Worm (Caenorhabditis elegans) whole organism, young adult: Measurements from ENCODE around the gene T01E8.1.

ENCODE experiments used
- B0336.3 ChIP-seq: fragments of 200-800 bp; sonication (Bioruptor generic); IDR thresholded peaks from 2 replicates; pipeline ENCODE4 v1.3.6; 2022; ENCODE audit warnings: missing genetic modification characterization, missing compliant biosample characterization
- C17E4.6 ChIP-seq: fragments of 200-800 bp; sonication (Bioruptor generic); IDR thresholded peaks from 2 replicates; pipeline ENCODE4 v1.3.6; 2022; ENCODE audit warnings: missing genetic modification reagents, missing genetic modification characterization, missing compliant biosample characterization
- F10E7.11 ChIP-seq: sonication (generic microtip); optimal IDR thresholded peaks from 2 replicates; lab custom pipeline; 2017; ENCODE audit warnings: mild to moderate bottlenecking, missing genetic modification characterization, moderate library complexity, missing compliant biosample characterization
- F22D6.2 ChIP-seq: sonication (generic microtip); optimal IDR thresholded peaks from 2 replicates; lab custom pipeline; 2016; ENCODE audit warnings: mild to moderate bottlenecking, missing genetic modification characterization, missing compliant biosample characterization
- F37B4.10 ChIP-seq: fragments of 200-800 bp; sonication (Bioruptor generic); IDR thresholded peaks from 2 replicates; pipeline ENCODE4 v1.3.6; 2022; ENCODE audit warnings: missing genetic modification characterization, missing compliant biosample characterization
- F39B2.1 ChIP-seq: fragments of 200-800 bp; sonication (Bioruptor generic); IDR thresholded peaks from 2 replicates; pipeline ENCODE4 v1.3.6; 2022; ENCODE audit warnings: missing genetic modification reagents, missing genetic modification characterization, missing compliant biosample characterization
- F57A8.1 ChIP-seq: fragments of 200-800 bp; sonication (Bioruptor generic); optimal IDR thresholded peaks from 2 replicates; lab custom pipeline; 2018; ENCODE audit warnings: mild to moderate bottlenecking, missing genetic modification characterization, moderate library complexity, missing compliant biosample characterization
- Y53G8AR.9 ChIP-seq: fragments of 200-800 bp; sonication (Bioruptor generic); conservative IDR thresholded peaks from 2 replicates; pipeline ENCODE4 v1.3.6; 2022; ENCODE audit warnings: missing genetic modification reagents, missing genetic modification characterization, missing compliant biosample characterization
- Y67H2A.10 ChIP-seq: fragments of 200-800 bp; sonication (Bioruptor generic); conservative IDR thresholded peaks from 2 replicates; pipeline ENCODE4 v1.3.6; 2022; ENCODE audit warnings: missing genetic modification reagents, missing genetic modification characterization, missing compliant biosample characterization
- Y79H2A.3 ChIP-seq: fragments of 200-800 bp; sonication (Bioruptor generic); conservative IDR thresholded peaks from 2 replicates; pipeline ENCODE4 v1.3.6; 2022; ENCODE audit warnings: missing genetic modification reagents, missing genetic modification characterization, missing compliant biosample characterization
- Y95B8A.8 ChIP-seq: fragments of 200-800 bp; sonication (Bioruptor generic); IDR thresholded peaks from 2 replicates; pipeline ENCODE4 v1.3.6; 2022; ENCODE audit warnings: missing genetic modification reagents, missing genetic modification characterization, missing compliant biosample characterization
- aptf-2 ChIP-seq: fragments of 200-800 bp; sonication (Bioruptor generic); conservative IDR thresholded peaks from 2 replicates; pipeline ENCODE4 v1.3.6; 2022; ENCODE audit warnings: missing genetic modification reagents, missing genetic modification characterization, missing compliant biosample characterization
- athp-1 ChIP-seq: sonication (generic microtip); optimal IDR thresholded peaks from 2 replicates; lab custom pipeline; 2017; ENCODE audit warnings: mild to moderate bottlenecking, missing genetic modification characterization, missing compliant biosample characterization
- attf-5 ChIP-seq: fragments of 200-800 bp; sonication (Bioruptor generic); optimal IDR thresholded peaks from 2 replicates; lab custom pipeline; 2018; ENCODE audit warnings: mild to moderate bottlenecking, missing genetic modification characterization, missing compliant biosample characterization
- bed-2 ChIP-seq: fragments of 200-800 bp; sonication (Bioruptor generic); IDR thresholded peaks from 2 replicates; pipeline ENCODE4 v1.3.6; 2022; ENCODE audit warnings: missing genetic modification reagents, missing genetic modification characterization, missing compliant biosample characterization
- ccch-3 ChIP-seq: fragments of 200-800 bp; sonication (Bioruptor generic); optimal IDR thresholded peaks from 2 replicates; lab custom pipeline; 2018; ENCODE audit warnings: mild to moderate bottlenecking, missing genetic modification characterization, missing compliant biosample characterization
- cebp-1 ChIP-seq, 2 experiments: fragments of 200-800 bp in 1 of 2; sonication (Bioruptor generic) in 1 of 2; sonication (generic microtip) in 1 of 2; IDR thresholded peaks in 1 of 2; optimal IDR thresholded peaks in 1 of 2; 2 replicates each; pipeline versions ENCODE4 v1.3.6 to Lab custom; 2017 to 2022; ENCODE audit warnings: missing compliant biosample characterization in 2 of 2, missing genetic modification characterization in 2 of 2, mild to moderate bottlenecking in 1 of 2, missing genetic modification reagents in 1 of 2, moderate library complexity in 1 of 2
- ceh-27 ChIP-seq: fragments of 200-800 bp; sonication (Bioruptor generic); optimal IDR thresholded peaks from 2 replicates; lab custom pipeline; 2018; ENCODE audit warnings: mild to moderate bottlenecking, missing genetic modification characterization, moderate library complexity, missing compliant biosample characterization
- ceh-91 ChIP-seq: fragments of 200-800 bp; sonication (Bioruptor generic); IDR thresholded peaks from 2 replicates; pipeline ENCODE4 v1.3.6; 2022; ENCODE audit warnings: missing genetic modification reagents, missing genetic modification characterization, missing compliant biosample characterization
- chd-7 ChIP-seq: sonication (generic microtip); optimal IDR thresholded peaks from 2 replicates; lab custom pipeline; 2016; ENCODE audit warnings: mild to moderate bottlenecking, missing genetic modification characterization, moderate library complexity, missing compliant biosample characterization
- egl-18 ChIP-seq: fragments of 200-800 bp; sonication (Bioruptor generic); IDR thresholded peaks from 2 replicates; pipeline ENCODE4 v1.3.6; 2022; ENCODE audit warnings: missing genetic modification reagents, missing genetic modification characterization, missing compliant biosample characterization
- egl-44 ChIP-seq: fragments of 200-800 bp; sonication (Bioruptor generic); IDR thresholded peaks from 2 replicates; pipeline ENCODE4 v1.3.6; 2022; ENCODE audit warnings: missing genetic modification reagents, missing genetic modification characterization, missing compliant biosample characterization
- ekl-4 ChIP-seq: fragments of 200-800 bp; sonication (Bioruptor generic); IDR thresholded peaks from 2 replicates; pipeline ENCODE4 v1.3.6; 2022; ENCODE audit warnings: missing genetic modification reagents, missing genetic modification characterization, missing compliant biosample characterization
- hlh-12 ChIP-seq: sonication (generic microtip); optimal IDR thresholded peaks from 2 replicates; lab custom pipeline; 2016; ENCODE audit warnings: missing genetic modification characterization, missing compliant biosample characterization
- hlh-26 ChIP-seq: fragments of 200-800 bp; sonication (Bioruptor generic); conservative IDR thresholded peaks from 2 replicates; pipeline ENCODE4 v1.3.6; 2022; ENCODE audit warnings: missing genetic modification reagents, missing genetic modification characterization, missing compliant biosample characterization
- let-607 ChIP-seq, 2 experiments: fragments of 200-800 bp in 1 of 2; sonication (Bioruptor generic) in 1 of 2; sonication (generic microtip) in 1 of 2; optimal IDR thresholded peaks; 2 replicates each; lab custom pipeline; 2016 to 2018; ENCODE audit warnings: mild to moderate bottlenecking in 2 of 2, missing compliant biosample characterization in 2 of 2, missing genetic modification characterization in 2 of 2, moderate library complexity in 2 of 2, missing genotype in 1 of 2
- lin-26 ChIP-seq: fragments of 200-800 bp; sonication (Bioruptor generic); IDR thresholded peaks from 2 replicates; pipeline ENCODE4 v1.3.6; 2022; ENCODE audit warnings: missing genetic modification reagents, missing genetic modification characterization, missing compliant biosample characterization
- lin-54 ChIP-seq: fragments of 200-800 bp; sonication (Bioruptor generic); optimal IDR thresholded peaks from 2 replicates; lab custom pipeline; 2018; ENCODE audit warnings: mild to moderate bottlenecking, missing genetic modification characterization, missing compliant biosample characterization
- lir-1 ChIP-seq: fragments of 200-800 bp; sonication (Bioruptor generic); conservative IDR thresholded peaks from 2 replicates; pipeline ENCODE4 v1.3.6; 2022; ENCODE audit warnings: missing genetic modification reagents, missing genetic modification characterization, missing compliant biosample characterization
- madf-6 ChIP-seq: fragments of 200-800 bp; sonication (Bioruptor generic); IDR thresholded peaks from 2 replicates; pipeline ENCODE4 v1.3.6; 2022; ENCODE audit warnings: missing genetic modification reagents, missing genetic modification characterization, missing compliant biosample characterization
- madf-8 ChIP-seq: fragments of 200-800 bp; sonication (Bioruptor generic); conservative IDR thresholded peaks from 2 replicates; pipeline ENCODE4 v1.3.6; 2022; ENCODE audit warnings: missing genetic modification reagents, missing genetic modification characterization, missing compliant biosample characterization
- mcd-1 ChIP-seq: fragments of 200-800 bp; sonication (Bioruptor generic); IDR thresholded peaks from 2 replicates; pipeline ENCODE4 v1.3.6; 2022; ENCODE audit warnings: missing genetic modification reagents, missing genetic modification characterization, missing compliant biosample characterization
- nfya-1 ChIP-seq: sonication (generic microtip); optimal IDR thresholded peaks from 2 replicates; lab custom pipeline; 2017; ENCODE audit warnings: antibody characterized with exemption, missing compliant biosample characterization, missing genetic modification characterization, borderline replicate concordance; ENCODE audit not compliant: insufficient read depth
- nfyb-1 ChIP-seq: fragments of 200-800 bp; sonication (Bioruptor generic); IDR thresholded peaks from 2 replicates; pipeline ENCODE4 v1.3.6; 2022; ENCODE audit warnings: missing genetic modification reagents, missing genetic modification characterization, missing compliant biosample characterization
- nhr-80 ChIP-seq: sonication (generic microtip); optimal IDR thresholded peaks from 2 replicates; lab custom pipeline; 2016; ENCODE audit warnings: missing genetic modification characterization, missing compliant biosample characterization
- snpc-3.4 ChIP-seq: sonication (generic microtip); optimal IDR thresholded peaks from 2 replicates; lab custom pipeline; 2017; ENCODE audit warnings: missing genetic modification characterization, mild to moderate bottlenecking, missing compliant biosample characterization, antibody characterized with exemption, moderate library complexity, missing genotype, missing genetic modification reagents
- unc-130 ChIP-seq: sonication (generic microtip); optimal IDR thresholded peaks from 2 replicates; lab custom pipeline; 2016; ENCODE audit warnings: missing genetic modification reagents, missing genetic modification characterization, missing compliant biosample characterization
- unc-62 ChIP-seq: fragments of 150-350 bp; optimal IDR thresholded peaks from 2 replicates; lab custom pipeline; 2014; ENCODE audit warnings: missing biosample characterization, missing genetic modification reagents, missing genetic modification characterization
- ztf-22 ChIP-seq: fragments of 200-800 bp; sonication (Bioruptor generic); optimal IDR thresholded peaks from 2 replicates; lab custom pipeline; 2018; ENCODE audit warnings: mild to moderate bottlenecking, missing genetic modification characterization, moderate library complexity, missing compliant biosample characterization
- ztf-25 ChIP-seq: fragments of 200-800 bp; sonication (Bioruptor generic); IDR thresholded peaks from 2 replicates; pipeline ENCODE4 v1.3.6; 2022; ENCODE audit warnings: missing genetic modification reagents, missing genetic modification characterization, missing compliant biosample characterization
- ztf-3 ChIP-seq: fragments of 200-800 bp; sonication (Bioruptor generic); optimal IDR thresholded peaks from 2 replicates; lab custom pipeline; 2018; ENCODE audit warnings: mild to moderate bottlenecking, missing genetic modification characterization, missing compliant biosample characterization

The T01E8.1 gene

DNA sequence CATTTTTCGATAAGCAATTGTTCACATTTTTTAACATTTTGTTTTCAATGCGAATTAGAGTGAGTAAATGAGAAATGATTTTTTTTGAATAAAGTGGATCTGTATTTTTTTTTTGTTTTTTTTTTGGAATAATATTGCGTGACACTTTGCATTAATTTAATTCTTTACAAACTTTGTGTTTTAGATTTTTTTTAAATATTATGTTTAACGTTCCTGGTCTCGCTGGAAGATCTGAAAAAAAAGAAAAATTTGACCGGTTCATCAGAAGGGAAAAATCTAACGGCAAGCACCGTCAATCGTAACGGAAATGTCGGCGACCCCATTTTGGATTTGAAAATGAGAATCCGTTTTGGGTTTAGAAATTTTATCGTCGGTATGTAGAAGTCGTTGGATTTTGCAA lies 17.2 kb upstream of the T01E8.1 start, which contains the start of gene cdc-25.4:
TSS of gene cdc-25.4 (minus strand) at position 101 of the 400 bp plus-strand sequence.
- TF ChIP-seq chd-7 (tag; lab: Kevin White, UChicago) (no peak), Y67H2A.10 (no peak), cebp-1 (GFP tag; IDR thresholded peaks at IDR 0.05; lab: Robert Waterston, UW) (no peak), cebp-1 (tag; optimal IDR thresholded peaks at IDR 0.05; lab: Kevin White, UChicago) (no peak), unc-62 (GFP tag; lab: Kevin White, UChicago) (no peak), B0336.3 (GFP tag; lab: Robert Waterston, UW) (no peak), F22D6.2 (tag; lab: Kevin White, UChicago) (no peak), lin-26 (GFP tag; lab: Robert Waterston, UW) (no peak), egl-44 (GFP tag; lab: Robert Waterston, UW) (no peak), F37B4.10 (no peak)
- TF ChIP-seq, all 124 proteins: peak for 0

DNA sequence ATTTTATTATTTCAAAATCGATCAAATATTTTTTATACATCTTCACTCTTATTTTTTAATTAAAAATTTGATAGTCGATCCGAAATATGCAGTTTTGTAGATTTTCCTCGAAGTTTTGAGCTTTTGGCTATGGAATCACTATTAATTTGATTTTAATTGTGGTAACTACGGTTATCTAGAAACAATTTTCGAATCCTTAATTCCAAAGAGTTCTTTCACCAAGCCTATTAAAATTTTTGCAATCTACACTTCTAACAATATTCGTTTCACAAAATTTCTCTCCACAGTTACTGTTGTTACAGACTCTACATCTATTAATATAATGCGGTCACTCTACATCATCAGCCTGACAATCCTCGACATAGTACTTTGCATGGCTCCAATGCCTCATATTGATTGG lies 14.3 kb upstream of the T01E8.1 start, which contains the start of gene R05H5.7:
TSS of gene R05H5.7 (plus strand) at position 301 of the 400 bp plus-strand sequence.
- TF ChIP-seq C17E4.6 (no peak), snpc-3.4 (tag; lab: Kevin White, UChicago) (no peak), F10E7.11 (tag; lab: Kevin White, UChicago) (no peak), nhr-80 (no peak), egl-18 (no peak), ceh-91 (GFP tag; lab: Robert Waterston, UW) (no peak)

DNA sequence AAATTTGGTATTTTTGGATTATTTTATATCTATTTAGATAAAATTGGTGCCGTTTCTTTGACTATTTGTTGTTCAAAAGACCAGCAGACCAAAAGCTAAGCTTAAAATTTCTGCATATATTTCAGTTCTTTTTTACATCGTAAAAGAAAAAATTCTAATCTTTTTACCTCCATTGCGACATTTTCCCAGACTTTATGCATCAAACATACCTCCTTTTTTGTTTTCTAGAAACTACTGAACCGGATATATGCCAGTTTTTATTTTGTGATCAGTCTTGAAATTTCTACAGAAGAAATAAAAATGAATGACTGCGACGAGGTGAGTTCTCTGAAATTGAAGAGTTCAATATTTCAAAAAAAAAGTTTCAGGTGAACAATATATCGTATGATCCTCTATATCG lies 11.9 kb upstream of the T01E8.1 start, which contains the start of gene srb-6:
TSS of gene srb-6 (plus strand) at position 301 of the 400 bp plus-strand sequence.
- no peak for TF ChIP-seq hlh-12
- no peak for TF ChIP-seq let-607 (tag; optimal IDR thresholded peaks at IDR 0.05; lab: Kevin White, UChicago)
- TF ChIP-seq ztf-3 (GFP tag; lab: Kevin White, UChicago) = no peak
- TF ChIP-seq aptf-2 (GFP tag; lab: Robert Waterston, UW) = no peak
- TF ChIP-seq Y95B8A.8 (GFP tag; lab: Robert Waterston, UW) = no peak
- TF ChIP-seq snpc-3.4 (tag; lab: Kevin White, UChicago) = no peak
- TF ChIP-seq ekl-4 (GFP tag; lab: Robert Waterston, UW) = no peak
- TF ChIP-seq Y53G8AR.9 (GFP tag; lab: Robert Waterston, UW) = no peak
- TF ChIP-seq mcd-1 = no peak
- TF ChIP-seq attf-5 (GFP tag; lab: Kevin White, UChicago) = no peak
- TF ChIP-seq F57A8.1 = no peak
- no peak for TF ChIP-seq ceh-91 (GFP tag; lab: Robert Waterston, UW)
- no peak for TF ChIP-seq bed-2 (GFP tag; lab: Robert Waterston, UW)
- TF ChIP-seq Y79H2A.3 = no peak
- no peak for TF ChIP-seq nfya-1 (tag; lab: Kevin White, UChicago)
- no peak for TF ChIP-seq unc-130 (GFP tag; lab: Kevin White, UChicago)
- no peak for TF ChIP-seq F39B2.1 (GFP tag; lab: Robert Waterston, UW)
- TF ChIP-seq hlh-26 = no peak
- no peak for TF ChIP-seq lin-54 (GFP tag; lab: Kevin White, UChicago)

DNA sequence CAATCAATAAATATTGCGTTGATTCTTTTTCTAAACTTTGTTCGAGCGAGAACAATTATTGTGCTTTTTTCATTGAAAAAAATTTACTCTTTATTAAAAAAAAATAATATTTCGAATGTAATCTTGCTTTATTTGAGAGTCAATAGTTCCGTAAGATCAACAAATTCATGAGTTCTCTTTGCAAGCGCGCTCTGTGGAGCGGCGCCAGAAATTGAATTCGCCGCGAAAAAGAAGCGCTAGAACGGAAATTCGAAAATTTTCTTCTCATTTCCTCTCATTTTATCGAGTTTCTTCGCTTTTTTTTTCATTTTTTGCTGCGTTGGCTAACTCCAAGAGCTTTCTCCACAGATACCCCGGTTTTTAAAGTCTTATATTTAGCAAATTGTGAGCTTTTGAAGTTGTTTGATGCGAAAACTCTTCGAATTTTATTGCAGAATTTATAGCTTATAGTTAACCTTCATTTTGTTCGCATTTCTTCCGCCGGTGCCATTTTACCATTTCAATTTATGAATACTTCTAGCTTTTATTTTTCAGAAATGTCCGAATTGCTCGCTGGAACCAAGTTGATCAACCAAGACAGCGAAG lies 9.3 kb upstream of the T01E8.1 start, which contains the start of gene R05H5.3:
TSS of gene R05H5.3 (plus strand) at position 535 of the 585 bp plus-strand sequence.
- TF ChIP-seq ztf-22 (no peak), ceh-27 (GFP tag; lab: Kevin White, UChicago) (no peak), ccch-3 (GFP tag; lab: Kevin White, UChicago) (no peak), nfyb-1 (GFP tag; lab: Robert Waterston, UW) (0 out of 2 replicates have a peak, but pooled peaks have one; percentile 19), cebp-1 (GFP tag; IDR thresholded peaks at IDR 0.05; lab: Robert Waterston, UW) (no peak; the same call in 1 of the 2 replicates), cebp-1 (tag; optimal IDR thresholded peaks at IDR 0.05; lab: Kevin White, UChicago) (no peak), lin-54 (GFP tag; lab: Kevin White, UChicago) (peak; percentile 85), madf-6 (GFP tag; lab: Robert Waterston, UW) (peak; percentile 96), egl-44 (GFP tag; lab: Robert Waterston, UW) (no peak), madf-8 (peak; percentile 91), athp-1 (tag; lab: Kevin White, UChicago) (no peak), ztf-25 (peak; percentile 65; the same call in 1 of the 2 replicates), lir-1 (GFP tag; lab: Robert Waterston, UW) (peak; percentile 62; the same call in 1 of the 2 replicates), ekl-4 (GFP tag; lab: Robert Waterston, UW) (peak; percentile 31; the same call in 1 of the 2 replicates), C17E4.6 (peak; percentile 69; the same call in 1 of the 2 replicates), let-607 (tag; optimal IDR thresholded peaks at IDR 0.05; lab: Kevin White, UChicago) (no peak), F22D6.2 (tag; lab: Kevin White, UChicago) (no peak)
